Fruit fly (Drosophila melanogaster): ENCODE results near the gene CG9853.
A peak's percentile ranks its signal among the peaks of the same experiment; 100 is the strongest.

Gene CG9853

dm6 chr3R:4378363-4379354, 23.2 kb downstream of the CG9853 start, which contains the start of gene Sfxn1-3 (continued):
- TF ChIP-seq GATAe (GFP tag; conservative IDR thresholded peaks at IDR 0.05) (no peak), Gsc (GFP tag; IDR thresholded peaks at IDR 0.05) (no peak), CG30431 (GFP tag; optimal IDR thresholded peaks at IDR 0.05) (no peak), Vsx1 (GFP tag; optimal IDR thresholded peaks at IDR 0.05) (peak; percentile 56), Oli (tag; optimal IDR thresholded peaks at IDR 0.05) (no peak), tgo (GFP tag; IDR thresholded peaks at IDR 0.05) (no peak), CkIIα-i1 (GFP tag; IDR thresholded peaks at IDR 0.05) (no peak; the same call in 1 of the 2 replicates), Hsf (GFP tag; optimal IDR thresholded peaks at IDR 0.05) (peak; percentile 34), CG1603 (tag; optimal IDR thresholded peaks at IDR 0.05) (peak; percentile 23), usp (GFP tag; optimal IDR thresholded peaks at IDR 0.05) (no peak), Atf-2 (GFP tag; optimal IDR thresholded peaks at IDR 0.05) (peak; percentile 26), pan (optimal IDR thresholded peaks at IDR 0.05) (no peak), pan (GFP tag; optimal IDR thresholded peaks at IDR 0.05 in 1 of 2, IDR thresholded peaks at IDR 0.05 in 1 of 2) (no peak), nau (GFP tag; optimal IDR thresholded peaks at IDR 0.05) (peak; percentile 68), CG11504 (tag; optimal IDR thresholded peaks at IDR 0.05) (no peak), Ptx1 (GFP tag; IDR thresholded peaks at IDR 0.05) (peak; percentile 24; the same call in 1 of the 2 replicates), sim (GFP tag; IDR thresholded peaks at IDR 0.05) (no peak), CG6765 (GFP tag; optimal IDR thresholded peaks at IDR 0.05) (peak; percentile 70), CG1024 (GFP tag; IDR thresholded peaks at IDR 0.05) (peak; percentile 14; the same call in 1 of the 2 replicates), CG6854 (GFP tag; optimal IDR thresholded peaks at IDR 0.05) (peak; percentile 61), CG6683 (GFP tag; optimal IDR thresholded peaks at IDR 0.05) (no peak), Taf1 (GFP tag; IDR thresholded peaks at IDR 0.05) (no peak), CG12391 (tag; optimal IDR thresholded peaks at IDR 0.05) (peak; percentile 17), sens (GFP tag) (peak; percentile 80), CG10267 (tag; optimal IDR thresholded peaks at IDR 0.05) (no peak), CG3838 (GFP tag; optimal IDR thresholded peaks at IDR 0.05) (no peak), CG2199 (GFP tag; IDR thresholded peaks at IDR 0.05) (no peak), CG31388 (GFP tag; optimal IDR thresholded peaks at IDR 0.05) (no peak), CG15073 (GFP tag; optimal IDR thresholded peaks at IDR 0.05) (no peak), dan (GFP tag; IDR thresholded peaks at IDR 0.05) (no peak), crp (GFP tag; optimal IDR thresholded peaks at IDR 0.05) (peak in 1 of 2 experiments; percentile 66), CG12942 (GFP tag; optimal IDR thresholded peaks at IDR 0.05) (no peak), tx (GFP tag; optimal IDR thresholded peaks at IDR 0.05) (no peak), Hmr (GFP tag; optimal IDR thresholded peaks at IDR 0.05) (peak; percentile 78), CG9876 (GFP tag; optimal IDR thresholded peaks at IDR 0.05) (no peak), jigr1 (GFP tag; IDR thresholded peaks at IDR 0.05) (no peak), CG4730 (GFP tag; IDR thresholded peaks at IDR 0.05) (no peak), CG7786 (GFP tag; optimal IDR thresholded peaks at IDR 0.05) (no peak), mirr (GFP tag; optimal IDR thresholded peaks at IDR 0.05) (peak; percentile 85), CG15601 (tag; optimal IDR thresholded peaks at IDR 0.05) (peak; percentile 40), bowl (GFP tag; IDR thresholded peaks at IDR 0.05) (peak; percentile 28; the same call in 1 of the 2 replicates), klu (GFP tag; IDR thresholded peaks at IDR 0.05) (no peak), CG9609 (GFP tag; optimal IDR thresholded peaks at IDR 0.05) (no peak), CG8359 (GFP tag; optimal IDR thresholded peaks at IDR 0.05; ENCODE audit: borderline replicate concordance) (no peak), Usf (GFP tag; optimal IDR thresholded peaks at IDR 0.05) (no peak), insv (GFP tag; optimal IDR thresholded peaks at IDR 0.05) (peak in 1 of 2 experiments; percentile 24), Sin3A (optimal IDR thresholded peaks at IDR 0.05) (no peak), Dek (tag; optimal IDR thresholded peaks at IDR 0.05) (peak; percentile 5), Fer2 (tag; optimal IDR thresholded peaks at IDR 0.05) (no peak), CG14014 (GFP tag; IDR thresholded peaks at IDR 0.05) (peak; percentile 56; the same call in 1 of the 2 replicates)

Measured in whole organism, embryonic.